Worm (Caenorhabditis elegans): ENCODE measurements around the gene sec-3.

sec-3 gene

DNA sequence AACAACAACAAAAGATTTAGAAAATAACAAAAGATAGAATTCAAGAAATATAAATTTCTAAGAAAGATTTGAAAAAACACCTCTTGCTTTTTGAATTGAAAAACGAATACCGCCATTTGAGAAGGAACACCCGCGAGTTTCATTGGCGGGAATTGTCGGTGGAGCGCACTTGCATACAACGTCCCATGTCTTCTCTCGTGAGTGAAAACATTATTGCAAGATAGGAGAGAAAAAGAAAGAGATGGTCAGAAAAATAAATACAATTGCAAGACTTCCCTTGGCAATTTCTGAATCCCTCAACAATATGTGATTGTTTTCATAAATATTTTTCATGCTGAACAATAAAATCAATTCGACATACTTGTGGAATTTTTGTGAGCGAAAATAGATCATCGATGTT is 6.5 kb upstream of the sec-3 start, which contains the start of gene K10B3.5 (continued):
- TF ChIP-seq snu-23 (GFP tag; optimal IDR thresholded peaks at IDR 0.05) (peak; percentile 71), nhr-85 (tag) (peak; percentile 85), unc-86 (tag; optimal IDR thresholded peaks at IDR 0.05) (peak; percentile 25), fos-1 (tag; optimal IDR thresholded peaks at IDR 0.05) (peak; percentile 41), nhr-47 (tag; optimal IDR thresholded peaks at IDR 0.05) (peak; percentile 67), nhr-90 (tag; optimal IDR thresholded peaks at IDR 0.05; ENCODE audit: poor library complexity) (peak; percentile 69), nhr-19 (GFP tag; conservative IDR thresholded peaks at IDR 0.05) (peak; percentile 50), unc-130 (tag; optimal IDR thresholded peaks at IDR 0.05) (peak; percentile 43), elt-2 (tag; optimal IDR thresholded peaks at IDR 0.05) (peak; percentile 40), tbx-2 (tag; optimal IDR thresholded peaks at IDR 0.05) (peak; percentile 72), rnt-1 (tag; optimal IDR thresholded peaks at IDR 0.05) (peak; percentile 79), dpl-1 (GFP tag; optimal IDR thresholded peaks at IDR 0.05) (peak; percentile 78 to 88 (median 82)), F16B12.6 (tag; optimal IDR thresholded peaks at IDR 0.05) (no peak), egl-13 (tag; optimal IDR thresholded peaks at IDR 0.05) (peak; percentile 5), hlh-4 (tag; optimal IDR thresholded peaks at IDR 0.05) (no peak), C16A3.4 (tag; optimal IDR thresholded peaks at IDR 0.05) (peak; percentile 82), ztf-4 (tag; optimal IDR thresholded peaks at IDR 0.05) (no peak), ztf-11 (tag; optimal IDR thresholded peaks at IDR 0.05) (peak in 1 of 2 experiments; percentile 11), nhr-11 (tag; optimal IDR thresholded peaks at IDR 0.05) (no peak), sptf-1 (tag; optimal IDR thresholded peaks at IDR 0.05) (no peak), nhr-20 (tag; optimal IDR thresholded peaks at IDR 0.05) (peak; percentile 71), xbp-1 (tag; optimal IDR thresholded peaks at IDR 0.05) (peak; percentile 56), lir-3 (tag; optimal IDR thresholded peaks at IDR 0.05; ENCODE audit: poor library complexity) (peak; percentile 36), mef-2 (tag; optimal IDR thresholded peaks at IDR 0.05) (peak; percentile 1), fkh-8 (tag; optimal IDR thresholded peaks at IDR 0.05) (peak; percentile 17), lin-14 (GFP tag; optimal IDR thresholded peaks at IDR 0.05) (peak; percentile 93), mep-1 (tag; optimal IDR thresholded peaks at IDR 0.05) (peak; percentile 82), C34B4.2 (tag; optimal IDR thresholded peaks at IDR 0.05) (no peak), elt-3 (tag; optimal IDR thresholded peaks at IDR 0.05) (peak in 1 of 6 experiments; percentile 28), skn-1 (tag; optimal IDR thresholded peaks at IDR 0.05) (peak; percentile 48), nhr-71 (tag; optimal IDR thresholded peaks at IDR 0.05) (peak; percentile 81), jun-1 (tag; optimal IDR thresholded peaks at IDR 0.05) (peak; percentile 25), fkh-4 (tag; optimal IDR thresholded peaks at IDR 0.05; ENCODE audit: borderline replicate concordance) (no peak), lin-15B (tag; optimal IDR thresholded peaks at IDR 0.05) (peak; percentile 51), nhr-237 (tag; optimal IDR thresholded peaks at IDR 0.05) (no peak)

DNA sequence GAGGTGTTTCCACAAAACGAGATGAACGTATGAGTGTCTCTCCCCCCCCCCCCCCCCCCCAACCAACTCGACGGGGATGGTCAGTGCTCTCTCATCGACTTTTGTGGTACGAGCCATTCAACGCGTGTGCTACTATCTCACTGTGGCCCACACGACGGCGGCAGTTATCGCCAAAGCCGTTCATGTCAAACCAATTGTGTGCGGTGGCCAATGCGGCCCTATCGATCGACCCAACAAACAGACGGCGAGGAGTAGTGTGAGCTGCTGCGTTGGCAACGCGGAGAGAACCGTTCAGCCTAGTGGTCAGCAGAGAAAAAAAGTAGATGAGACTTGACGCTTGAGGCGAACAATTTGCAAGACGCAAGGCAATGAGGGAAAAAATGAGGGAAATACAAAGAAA is 3.2 kb upstream of the sec-3 start:
- TF ChIP-seq snu-23 (GFP tag; optimal IDR thresholded peaks at IDR 0.05): peak; percentile 10
- TF ChIP-seq dsc-1 (tag; optimal IDR thresholded peaks at IDR 0.05): peak; percentile 18
- TF ChIP-seq lir-3 (tag; optimal IDR thresholded peaks at IDR 0.05; ENCODE audit: poor library complexity): no peak
- no peak for TF ChIP-seq nhr-76 (tag; optimal IDR thresholded peaks at IDR 0.05)
- peak; percentile 9 for TF ChIP-seq nhr-71 (tag; optimal IDR thresholded peaks at IDR 0.05)
- TF ChIP-seq fkh-8 (tag; optimal IDR thresholded peaks at IDR 0.05): peak; percentile 26
- peak; percentile 16 for TF ChIP-seq skn-1 (tag; optimal IDR thresholded peaks at IDR 0.05)
- peak; percentile 25 for TF ChIP-seq rnt-1 (tag; optimal IDR thresholded peaks at IDR 0.05)
- TF ChIP-seq lin-14 (GFP tag; optimal IDR thresholded peaks at IDR 0.05): peak; percentile 57
- peak; percentile 34 for TF ChIP-seq mep-1 (tag; optimal IDR thresholded peaks at IDR 0.05)
- no peak for TF ChIP-seq C34B4.2 (tag; optimal IDR thresholded peaks at IDR 0.05)

DNA sequence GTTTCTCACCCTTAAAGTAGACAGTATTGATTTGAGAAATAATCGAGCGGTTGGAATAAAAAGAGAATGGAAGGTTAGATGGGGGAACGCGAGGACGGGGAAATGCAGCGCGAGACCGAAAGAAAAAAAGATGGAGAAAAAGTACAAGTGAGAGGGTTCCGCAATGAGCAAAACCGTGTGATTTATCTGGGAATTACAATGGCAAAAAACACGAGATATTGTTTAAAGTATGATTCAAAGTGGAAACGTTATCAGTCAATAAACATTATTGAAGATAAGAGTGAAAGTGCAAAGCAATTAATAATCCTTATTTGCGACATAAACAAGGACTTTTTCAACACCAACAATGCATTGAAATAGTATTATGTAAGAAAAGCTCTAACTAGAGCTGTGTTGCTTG is 2.5 kb upstream of the sec-3 start, which contains the start of gene ztf-13:
TSS of gene ztf-13 (minus strand) at position 11 of the 400 bp plus-strand sequence.
- no peak for TF ChIP-seq aha-1 (tag; optimal IDR thresholded peaks at IDR 0.05)
- peak; percentile 10 for TF ChIP-seq nhr-90 (tag; optimal IDR thresholded peaks at IDR 0.05; ENCODE audit: poor library complexity)
- TF ChIP-seq rnt-1 (tag; optimal IDR thresholded peaks at IDR 0.05): no peak
- TF ChIP-seq lin-35 (GFP tag; optimal IDR thresholded peaks at IDR 0.05): peak in 1 of 2 experiments; percentile 0
- peak; percentile 6 for TF ChIP-seq jun-1 (tag; optimal IDR thresholded peaks at IDR 0.05)
- TF ChIP-seq lin-14 (GFP tag; optimal IDR thresholded peaks at IDR 0.05): peak; percentile 28
- peak; percentile 81 for TF ChIP-seq elt-2 (tag; optimal IDR thresholded peaks at IDR 0.05)
- TF ChIP-seq nhr-71 (tag; optimal IDR thresholded peaks at IDR 0.05): peak; percentile 27
